Worm (Caenorhabditis elegans): ENCODE data around the gene K01A6.4.

ce11 chrIV:11769769-11770168 lies 29.7 kb upstream of the K01A6.4 start:
- no peak for TF ChIP-seq him-1 (tag; optimal IDR thresholded peaks at IDR 0.05)
- no peak for TF ChIP-seq dao-5 (tag; optimal IDR thresholded peaks at IDR 0.05)
- no peak for TF ChIP-seq W03F9.2 (tag; optimal IDR thresholded peaks at IDR 0.05)
